Worm (Caenorhabditis elegans) whole organism, late embryonic: ENCODE data around the gene wrt-2.

Experiments used
- ets-4 ChIP-seq: sonication (generic microtip); optimal IDR thresholded peaks from 2 replicates; lab custom pipeline; 2016; ENCODE audit warnings: missing genetic modification characterization, missing compliant biosample characterization
- pha-4 ChIP-seq: fragments of 150-350 bp; optimal IDR thresholded peaks from 2 replicates; lab custom pipeline; 2018; ENCODE audit warnings: missing biosample characterization, missing genetic modification reagents, missing genetic modification characterization

DNA sequence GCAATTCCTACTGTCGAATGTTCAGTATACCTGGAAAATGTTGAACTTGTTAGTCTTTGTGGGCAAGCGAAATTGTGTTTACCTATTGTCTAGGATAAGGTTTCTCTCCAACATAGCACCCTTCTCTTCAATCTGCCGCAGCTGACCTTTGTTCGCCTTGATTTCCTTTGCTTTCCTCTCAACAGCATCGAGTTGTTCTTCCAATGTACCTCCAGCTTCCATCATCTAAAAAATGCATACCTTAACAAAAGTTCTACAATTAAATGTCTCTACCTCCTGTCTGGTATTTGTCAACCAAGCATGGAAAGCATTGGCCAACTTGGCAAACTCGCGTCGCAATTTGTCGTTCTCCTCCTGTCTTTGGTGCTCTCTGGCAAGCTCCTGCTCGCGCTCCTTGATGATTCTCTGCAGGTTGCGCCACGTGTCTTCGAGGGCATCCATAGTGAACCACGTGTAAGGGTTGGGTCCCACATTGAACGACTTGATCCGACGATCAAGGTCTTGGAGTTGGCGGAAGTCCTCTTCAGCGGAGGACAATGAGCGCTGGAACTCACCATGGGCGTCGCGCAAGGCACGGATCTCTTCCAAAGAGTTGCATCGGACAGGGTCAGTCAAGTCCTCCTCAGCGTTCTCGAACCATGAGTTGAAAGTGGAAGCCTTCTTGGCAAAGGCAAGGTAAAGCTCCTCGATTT is 24.6 kb upstream of the wrt-2 start:
- TF ChIP-seq pha-4 (no peak), ets-4 (no peak)
